Worm (Caenorhabditis elegans): ENCODE measurements around the gene pisy-1.

ce11 chrII:12722049-12722448, 16.1 kb downstream of the pisy-1 start:
- TF ChIP-seq ceh-79 (tag; optimal IDR thresholded peaks at IDR 0.05) (no peak), lin-54 (GFP tag; optimal IDR thresholded peaks at IDR 0.05) (no peak), dpl-1 (GFP tag; optimal IDR thresholded peaks at IDR 0.05) (no peak)

Measured in whole organism, young adult.